Fruit fly (Drosophila melanogaster) whole organism, embryonic: ENCODE measurements around the gene CG43131.

Experiments
- Adf1 ChIP-seq: fragments of 200-800 bp; sonication (Bioruptor generic); IDR thresholded peaks from 2 replicates; pipeline ENCODE4 v1.3.6; 2022; ENCODE audit warnings: missing biosample characterization, missing genetic modification characterization
- B-H2 ChIP-seq: fragments of 200-800 bp; sonication (Bioruptor generic); optimal IDR thresholded peaks from 2 replicates; lab custom pipeline; 2018; ENCODE audit warnings: missing biosample characterization, mild to moderate bottlenecking, missing genetic modification characterization
- CG11247 ChIP-seq: fragments of 200-800 bp; sonication (Bioruptor generic); IDR thresholded peaks from 2 replicates; pipeline ENCODE4 v1.3.6; 2022; ENCODE audit warnings: missing biosample characterization, missing genetic modification characterization
- CG11695 ChIP-seq: fragments of 200-800 bp; sonication (Bioruptor generic); IDR thresholded peaks from 3 replicates; pipeline ENCODE4 v1.3.6; 2022; ENCODE audit warnings: missing biosample characterization, missing genetic modification characterization
- CG11696 ChIP-seq: fragments of 200-800 bp; sonication (Bioruptor generic); IDR thresholded peaks from 2 replicates; pipeline ENCODE4 v1.3.6; 2022; ENCODE audit warnings: missing biosample characterization, missing genetic modification characterization
- CG12299 ChIP-seq: fragments of 200-800 bp; sonication (Bioruptor generic); optimal IDR thresholded peaks from 2 replicates; lab custom pipeline; 2018; ENCODE audit warnings: missing biosample characterization, mild to moderate bottlenecking, missing genetic modification characterization
- CG12942 ChIP-seq: fragments of 200-800 bp; sonication (Bioruptor generic); optimal IDR thresholded peaks from 3 replicates; lab custom pipeline; 2016; ENCODE audit warnings: missing biosample characterization, missing genetic modification characterization
- CG18011 ChIP-seq: fragments of 200-800 bp; sonication (Bioruptor generic); optimal IDR thresholded peaks from 2 replicates; lab custom pipeline; 2017; ENCODE audit warnings: missing biosample characterization, missing genetic modification characterization, mild to moderate bottlenecking, moderate library complexity, missing genotype
- CG18619 ChIP-seq: fragments of 200-800 bp; sonication (Bioruptor generic); optimal IDR thresholded peaks from 3 replicates; lab custom pipeline; 2017; ENCODE audit warnings: missing biosample characterization, mild to moderate bottlenecking, missing genetic modification characterization
- CG2678 ChIP-seq: fragments of 200-800 bp; sonication (Bioruptor generic); optimal IDR thresholded peaks from 3 replicates; lab custom pipeline; 2019; ENCODE audit warnings: missing biosample characterization, mild to moderate bottlenecking, missing genetic modification characterization, moderate library complexity
- CG32767 ChIP-seq: fragments of 200-800 bp; sonication (Bioruptor generic); IDR thresholded peaks from 2 replicates; pipeline ENCODE4 v1.3.6; 2022; ENCODE audit warnings: missing biosample characterization, missing genetic modification characterization
- CG6254 ChIP-seq: fragments of 200-800 bp; sonication (Bioruptor generic); optimal IDR thresholded peaks from 3 replicates; lab custom pipeline; 2017; ENCODE audit warnings: mild to moderate bottlenecking, missing biosample characterization, missing genetic modification reagents, missing genetic modification characterization
- CG6272 ChIP-seq: fragments of 200-800 bp; sonication (Bioruptor generic); IDR thresholded peaks from 2 replicates; pipeline ENCODE4 v1.3.6; 2022; ENCODE audit warnings: missing biosample characterization, missing genetic modification characterization
- CG7372 ChIP-seq: fragments of 200-800 bp; sonication (Bioruptor generic); IDR thresholded peaks from 2 replicates; pipeline ENCODE4 v1.3.6; 2022; ENCODE audit warnings: missing biosample characterization, missing genetic modification characterization
- CG7556 ChIP-seq: fragments of 200-800 bp; sonication (Bioruptor generic); optimal IDR thresholded peaks from 2 replicates; lab custom pipeline; 2017; ENCODE audit warnings: missing biosample characterization, mild to moderate bottlenecking, missing genetic modification characterization
- CG7987 ChIP-seq: fragments of 200-800 bp; sonication (Bioruptor generic); optimal IDR thresholded peaks from 2 replicates; lab custom pipeline; 2018; ENCODE audit warnings: missing biosample characterization, mild to moderate bottlenecking, missing genetic modification characterization, moderate library complexity
- CG8478 ChIP-seq: fragments of >200 bp; optimal IDR thresholded peaks from 2 replicates; lab custom pipeline; 2018
- CG9609 ChIP-seq: fragments of 200-800 bp; sonication (Bioruptor generic); optimal IDR thresholded peaks from 3 replicates; lab custom pipeline; 2016; ENCODE audit warnings: missing biosample characterization, missing genetic modification characterization
- D19B ChIP-seq: fragments of 200-800 bp; sonication (Bioruptor generic); optimal IDR thresholded peaks from 2 replicates; lab custom pipeline; 2017; ENCODE audit warnings: missing biosample characterization, mild to moderate bottlenecking, missing genetic modification characterization
- Ets97D ChIP-seq: fragments of 200-800 bp; sonication (Bioruptor generic); optimal IDR thresholded peaks from 3 replicates; lab custom pipeline; 2016; ENCODE audit warnings: missing biosample characterization, missing genetic modification characterization
- Gsc ChIP-seq: fragments of 200-800 bp; sonication (Bioruptor generic); IDR thresholded peaks from 2 replicates; pipeline ENCODE4 v1.3.6; 2022; ENCODE audit warnings: missing biosample characterization, missing genetic modification characterization
- HLH54F ChIP-seq: fragments of 200-800 bp; sonication (Bioruptor generic); optimal IDR thresholded peaks from 3 replicates; lab custom pipeline; 2016; ENCODE audit warnings: missing biosample characterization, missing genetic modification characterization
- Hey ChIP-seq: fragments of 200-800 bp; sonication (Bioruptor generic); optimal IDR thresholded peaks from 3 replicates; lab custom pipeline; 2018; ENCODE audit warnings: missing biosample characterization, mild to moderate bottlenecking, missing genetic modification characterization
- Hr78 ChIP-seq, 2 experiments: fragments of 200-800 bp in 1 of 2; fragments of >200 bp in 1 of 2; sonication (Bioruptor generic) in 1 of 2; optimal IDR thresholded peaks; 2 replicates each; lab custom pipeline; 2017 to 2019; ENCODE audit warnings: missing biosample characterization in 2 of 2, missing genetic modification characterization in 2 of 2, mild to moderate bottlenecking in 1 of 2, moderate library complexity in 1 of 2
- Max ChIP-seq: fragments of 200-800 bp; sonication (Bioruptor generic); optimal IDR thresholded peaks from 2 replicates; lab custom pipeline; 2016; ENCODE audit warnings: missing biosample characterization, mild to moderate bottlenecking, missing genetic modification characterization
- Med ChIP-seq: fragments of 200-800 bp; sonication (Bioruptor generic); peaks from one replicate; lab custom pipeline; 2016; ENCODE audit warnings: missing biosample characterization, missing genetic modification characterization, mild to moderate bottlenecking, inconsistent platforms, moderate library complexity
- Mrtf ChIP-seq: fragments of 200-800 bp; sonication (Bioruptor generic); IDR thresholded peaks from 3 replicates; pipeline ENCODE4 v1.3.6; 2022; ENCODE audit warnings: missing biosample characterization, missing genetic modification characterization
- Myb ChIP-seq: fragments of 200-800 bp; sonication (Bioruptor generic); optimal IDR thresholded peaks from 2 replicates; lab custom pipeline; 2016; ENCODE audit warnings: missing biosample characterization, missing genetic modification characterization
- Opbp ChIP-seq: fragments of 200-800 bp; sonication (Bioruptor generic); IDR thresholded peaks from 3 replicates; pipeline ENCODE4 v1.3.6; 2022; ENCODE audit warnings: missing biosample characterization, missing genetic modification characterization; ENCODE audit not compliant: partially characterized antibody
- Rx ChIP-seq: fragments of 200-800 bp; sonication (Bioruptor generic); IDR thresholded peaks from 2 replicates; pipeline ENCODE4 v1.3.6; 2022; ENCODE audit warnings: missing biosample characterization, missing genetic modification characterization
- Sry-β ChIP-seq: fragments of 200-800 bp; sonication (Bioruptor generic); optimal IDR thresholded peaks from 2 replicates; lab custom pipeline; 2018; ENCODE audit warnings: missing biosample characterization, mild to moderate bottlenecking, missing genetic modification characterization, moderate library complexity
- ato ChIP-seq: fragments of 200-800 bp; sonication (Bioruptor generic); IDR thresholded peaks from 2 replicates; pipeline ENCODE4 v1.3.6; 2022; ENCODE audit warnings: missing biosample characterization, missing genetic modification characterization; ENCODE audit not compliant: partially characterized antibody
- bbx ChIP-seq: fragments of 200-800 bp; sonication (Bioruptor generic); IDR thresholded peaks from 2 replicates; pipeline ENCODE4 v1.3.6; 2022; ENCODE audit warnings: missing biosample characterization, missing genetic modification characterization; ENCODE audit not compliant: partially characterized antibody
- bowl ChIP-seq: fragments of 200-800 bp; sonication (Bioruptor generic); IDR thresholded peaks from 2 replicates; pipeline ENCODE4 v1.3.6; 2022; ENCODE audit warnings: missing biosample characterization, missing genetic modification characterization
- ci ChIP-seq: fragments of 200-800 bp; sonication (Bioruptor generic); IDR thresholded peaks from 3 replicates; pipeline ENCODE4 v1.3.6; 2022; ENCODE audit warnings: missing biosample characterization, missing genetic modification characterization
- crp ChIP-seq, 2 experiments: fragments of 200-800 bp; sonication (Bioruptor generic); optimal IDR thresholded peaks; 2 replicates in 1 of 2; 3 replicates in 1 of 2; lab custom pipeline; 2017; ENCODE audit warnings: missing biosample characterization in 2 of 2, missing genetic modification characterization in 2 of 2, mild to moderate bottlenecking in 1 of 2, moderate library complexity in 1 of 2
- danr ChIP-seq: fragments of 200-800 bp; sonication (Bioruptor generic); IDR thresholded peaks from 2 replicates; pipeline ENCODE4 v1.3.6; 2022; ENCODE audit warnings: missing biosample characterization, missing genetic modification characterization
- dmrt99B ChIP-seq: fragments of 200-800 bp; sonication (Bioruptor generic); optimal IDR thresholded peaks from 2 replicates; lab custom pipeline; 2018; ENCODE audit warnings: missing biosample characterization, mild to moderate bottlenecking, missing genetic modification characterization, moderate library complexity
- esg ChIP-seq: fragments of 200-800 bp; sonication (Bioruptor generic); conservative IDR thresholded peaks from 2 replicates; pipeline ENCODE4 v1.3.6; 2022; ENCODE audit warnings: missing biosample characterization, missing genetic modification characterization
- gfzf ChIP-seq: fragments of 200-800 bp; sonication (Bioruptor generic); optimal IDR thresholded peaks from 2 replicates; lab custom pipeline; 2016; ENCODE audit warnings: missing biosample characterization, mild to moderate bottlenecking, missing genetic modification characterization, moderate library complexity
- grau ChIP-seq: fragments of 200-800 bp; optimal IDR thresholded peaks from 3 replicates; lab custom pipeline; 2019; ENCODE audit warnings: missing biosample characterization, mild to moderate bottlenecking, missing genetic modification characterization, moderate library complexity
- gsb-n ChIP-seq: fragments of 200-800 bp; sonication (Bioruptor generic); optimal IDR thresholded peaks from 3 replicates; lab custom pipeline; 2018; ENCODE audit warnings: missing biosample characterization, mild to moderate bottlenecking, missing genetic modification characterization
- ken ChIP-seq: fragments of 200-800 bp; sonication (Bioruptor generic); IDR thresholded peaks from 3 replicates; pipeline ENCODE4 v1.3.6; 2022; ENCODE audit warnings: missing biosample characterization, missing genetic modification characterization
- mld ChIP-seq: fragments of 200-800 bp; sonication (Bioruptor generic); IDR thresholded peaks from 3 replicates; pipeline ENCODE4 v1.3.6; 2022; ENCODE audit warnings: missing biosample characterization, missing genetic modification characterization; ENCODE audit not compliant: partially characterized antibody
- oc ChIP-seq: fragments of 200-800 bp; sonication (Bioruptor generic); optimal IDR thresholded peaks from 2 replicates; lab custom pipeline; 2018; ENCODE audit warnings: missing biosample characterization, mild to moderate bottlenecking, missing genetic modification characterization, moderate library complexity
- pfk ChIP-seq: fragments of 200-800 bp; sonication (Bioruptor generic); optimal IDR thresholded peaks from 2 replicates; lab custom pipeline; 2018; ENCODE audit warnings: missing biosample characterization, mild to moderate bottlenecking, missing genetic modification characterization, moderate library complexity
- ranshi ChIP-seq: fragments of 200-800 bp; sonication (Bioruptor generic); IDR thresholded peaks from 2 replicates; pipeline ENCODE4 v1.3.6; 2022; ENCODE audit warnings: missing biosample characterization, missing genetic modification characterization
- shn ChIP-seq: fragments of 200-800 bp; sonication (Bioruptor generic); optimal IDR thresholded peaks from 3 replicates; lab custom pipeline; 2016; ENCODE audit warnings: missing biosample characterization, missing genetic modification characterization
- sqz ChIP-seq: fragments of 200-800 bp; sonication (Bioruptor generic); optimal IDR thresholded peaks from 3 replicates; lab custom pipeline; 2018; ENCODE audit warnings: missing biosample characterization, mild to moderate bottlenecking, missing genetic modification characterization
- tio ChIP-seq: fragments of 200-800 bp; sonication (Bioruptor generic); optimal IDR thresholded peaks from 2 replicates; lab custom pipeline; 2017; ENCODE audit warnings: missing biosample characterization, missing genetic modification characterization, inconsistent platforms
- twi ChIP-seq: fragments of 200-800 bp; optimal IDR thresholded peaks from 2 replicates; lab custom pipeline; 2019; ENCODE audit warnings: missing biosample characterization, mild to moderate bottlenecking, missing genetic modification characterization, moderate library complexity

The CG43131 gene

dm6 chr3R:5082955-5083537, 25.9 kb downstream of the CG43131 start (continued):
- peak; percentile 16; the same call in 1 of the 3 replicates for TF ChIP-seq CG11695 (GFP tag; lab: Robert Waterston, UW)
- TF ChIP-seq CG18011 (GFP tag; lab: Kevin White, UChicago) = no peak
- no peak for TF ChIP-seq HLH54F (GFP tag; lab: Kevin White, UChicago)
- no peak for TF ChIP-seq Ets97D (GFP tag; lab: Kevin White, UChicago)
- no peak for TF ChIP-seq CG7987
- no peak for TF ChIP-seq CG7372
- TF ChIP-seq gfzf (GFP tag; lab: Kevin White, UChicago) = no peak
- peak; percentile 11 for TF ChIP-seq Max
- TF ChIP-seq ranshi (GFP tag; lab: Robert Waterston, UW) = 0 out of 2 replicates have a peak, but pooled peaks have one; percentile 20
- no peak for TF ChIP-seq CG6272 (GFP tag; lab: Robert Waterston, UW)
- no peak for TF ChIP-seq Adf1 (GFP tag; lab: Robert Waterston, UW)
- TF ChIP-seq gsb-n = peak; percentile 8
- TF ChIP-seq Hey (tag; lab: Kevin White, UChicago) = no peak
- TF ChIP-seq dmrt99B = peak; percentile 43
- no peak for TF ChIP-seq danr
- TF ChIP-seq CG18619 = peak; percentile 0
- no peak for TF ChIP-seq oc (tag; lab: Kevin White, UChicago)
- TF ChIP-seq bowl (GFP tag; lab: Robert Waterston, UW) = no peak
- peak; percentile 57 for TF ChIP-seq Med (GFP tag; lab: Kevin White, UChicago)
- TF ChIP-seq mld (GFP tag; lab: Robert Waterston, UW) = no peak
- TF ChIP-seq crp (GFP tag; optimal IDR thresholded peaks at IDR 0.05; lab: Kevin White, UChicago) = no peak
- TF ChIP-seq Opbp (GFP tag; lab: Robert Waterston, UW) = no peak
- no peak for TF ChIP-seq D19B
- TF ChIP-seq Sry-β (GFP tag; lab: Kevin White, UChicago) = no peak
- TF ChIP-seq Mrtf (GFP tag; lab: Robert Waterston, UW) = no peak
- TF ChIP-seq Rx (GFP tag; lab: Robert Waterston, UW) = no peak
- TF ChIP-seq Gsc (GFP tag; lab: Robert Waterston, UW) = no peak
- TF ChIP-seq CG6254 (GFP tag; lab: Kevin White, UChicago) = no peak
- TF ChIP-seq tio (GFP tag; lab: Kevin White, UChicago) = no peak
- no peak for TF ChIP-seq CG32767 (GFP tag; lab: Robert Waterston, UW)
- no peak for TF ChIP-seq Myb (GFP tag; lab: Kevin White, UChicago)
- no peak for TF ChIP-seq bbx (GFP tag; lab: Robert Waterston, UW)
- TF ChIP-seq CG11696 (GFP tag; lab: Robert Waterston, UW) = no peak
- TF ChIP-seq Hr78 (GFP tag; optimal IDR thresholded peaks at IDR 0.05; lab: Kevin White, UChicago) = no peak
- peak; percentile 86 for TF ChIP-seq grau (tag; lab: Kevin White, UChicago)
- TF ChIP-seq ken (GFP tag; lab: Robert Waterston, UW) = no peak
- no peak for TF ChIP-seq esg (GFP tag; lab: Robert Waterston, UW)
- no peak for TF ChIP-seq CG8478 (lab: Kevin White, UChicago)
- no peak for TF ChIP-seq CG12942
- TF ChIP-seq CG7556 (GFP tag; lab: Kevin White, UChicago) = peak; percentile 21
- TF ChIP-seq shn (GFP tag; lab: Kevin White, UChicago) = no peak
- TF ChIP-seq CG2678 = peak; percentile 46
- TF ChIP-seq pfk (GFP tag; lab: Kevin White, UChicago) = no peak
- TF ChIP-seq CG9609 (GFP tag; lab: Kevin White, UChicago) = no peak
- no peak for TF ChIP-seq CG12299
- no peak for TF ChIP-seq B-H2
- no peak for TF ChIP-seq ato (GFP tag; lab: Robert Waterston, UW)
- TF ChIP-seq twi = no peak
- TF ChIP-seq CG11247 (GFP tag; lab: Robert Waterston, UW) = no peak
- TF ChIP-seq sqz (GFP tag; lab: Kevin White, UChicago) = no peak
- TF ChIP-seq ci (GFP tag; lab: Robert Waterston, UW) = no peak
